Worm (Caenorhabditis elegans) whole organism, late embryonic: ENCODE data around the gene nep-2.

Experiments used
- ceh-24 ChIP-seq: sonication (generic microtip); optimal IDR thresholded peaks from 2 replicates; lab custom pipeline; 2016; ENCODE audit warnings: mild to moderate bottlenecking, missing genetic modification characterization, missing compliant biosample characterization
- pha-4 ChIP-seq: fragments of 150-350 bp; optimal IDR thresholded peaks from 2 replicates; lab custom pipeline; 2018; ENCODE audit warnings: missing biosample characterization, missing genetic modification reagents, missing genetic modification characterization
- pqm-1 ChIP-seq: sonication (generic microtip); optimal IDR thresholded peaks from 2 replicates; lab custom pipeline; 2016; ENCODE audit warnings: missing genetic modification characterization, missing compliant biosample characterization
- rnt-1 ChIP-seq: sonication (generic microtip); optimal IDR thresholded peaks from 2 replicates; lab custom pipeline; 2016; ENCODE audit warnings: missing genetic modification characterization, missing compliant biosample characterization
- zip-5 ChIP-seq: sonication (generic microtip); optimal IDR thresholded peaks from 2 replicates; lab custom pipeline; 2016; ENCODE audit warnings: missing genetic modification characterization, missing compliant biosample characterization

DNA sequence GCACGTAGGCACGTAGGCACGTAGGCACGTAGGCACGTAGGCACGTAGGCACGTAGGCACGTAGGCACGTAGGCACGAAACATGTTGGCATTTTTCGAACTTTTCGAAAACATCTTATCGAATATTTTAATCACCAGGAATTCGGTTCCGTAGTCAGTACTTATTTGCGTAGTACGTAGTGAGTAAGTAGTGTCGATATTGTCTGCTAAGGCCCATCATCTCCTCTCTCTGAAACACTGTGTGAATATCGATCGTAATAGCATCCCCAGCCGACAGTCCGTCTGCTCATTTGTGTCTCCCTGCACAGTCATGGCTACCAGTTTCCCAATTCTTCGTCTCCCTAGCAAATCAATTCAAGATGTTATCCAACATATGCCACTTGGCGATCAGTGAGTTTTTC, 36.6 kb upstream of the nep-2 start, which contains the start of gene fbxb-106:
- TF ChIP-seq zip-5 (tag; lab: Kevin White, UChicago) (no peak), pqm-1 (tag; lab: Kevin White, UChicago) (no peak), ceh-24 (tag; lab: Kevin White, UChicago) (no peak), rnt-1 (tag; lab: Kevin White, UChicago) (no peak), pha-4 (tag; lab: Kevin White, UChicago) (no peak)
